Worm (Caenorhabditis elegans) whole organism, early embryonic: ENCODE results near the gene T10H10.2.

Experiments used
- B0310.2 ChIP-seq: sonication (generic microtip); optimal IDR thresholded peaks from 2 replicates; lab custom pipeline; 2016; ENCODE audit warnings: mild to moderate bottlenecking, missing genetic modification characterization, missing compliant biosample characterization
- F13C5.2 ChIP-seq: sonication (generic microtip); optimal IDR thresholded peaks from 2 replicates; lab custom pipeline; 2017; ENCODE audit warnings: mild to moderate bottlenecking, missing genetic modification characterization, inconsistent platforms, missing compliant biosample characterization
- aly-1 ChIP-seq: sonication (generic microtip); optimal IDR thresholded peaks from 2 replicates; lab custom pipeline; 2016; ENCODE audit warnings: missing genetic modification characterization, missing compliant biosample characterization
- ama-1 ChIP-seq: fragments of 150-350 bp; optimal IDR thresholded peaks from 2 replicates; lab custom pipeline; 2014
- ceh-13 ChIP-seq: fragments of 200-800 bp; sonication (Bioruptor generic); optimal IDR thresholded peaks from 2 replicates; lab custom pipeline; 2018; ENCODE audit warnings: mild to moderate bottlenecking, missing genetic modification characterization, missing compliant biosample characterization
- ceh-36 ChIP-seq: sonication (generic microtip); optimal IDR thresholded peaks from 2 replicates; lab custom pipeline; 2016; ENCODE audit warnings: missing genetic modification characterization, inconsistent platforms, missing compliant biosample characterization
- ets-7 ChIP-seq: sonication (generic microtip); optimal IDR thresholded peaks from 2 replicates; lab custom pipeline; 2016; ENCODE audit warnings: missing genotype, missing genetic modification characterization, missing compliant biosample characterization
- flt-1 ChIP-seq: fragments of 200-800 bp; sonication (Bioruptor generic); IDR thresholded peaks from 2 replicates; pipeline ENCODE4 v1.3.6; 2022; ENCODE audit warnings: missing genetic modification characterization, missing compliant biosample characterization
- hmbx-1 ChIP-seq: sonication (generic microtip); optimal IDR thresholded peaks from 2 replicates; lab custom pipeline; 2016; ENCODE audit warnings: mild to moderate bottlenecking, missing genetic modification characterization, missing compliant biosample characterization
- hmg-4 ChIP-seq: fragments of 200-800 bp; sonication (Bioruptor generic); optimal IDR thresholded peaks from 2 replicates; lab custom pipeline; 2018; ENCODE audit warnings: mild to moderate bottlenecking, missing genetic modification characterization, missing compliant biosample characterization
- hnd-1 ChIP-seq: sonication (generic microtip); optimal IDR thresholded peaks from 2 replicates; lab custom pipeline; 2016; ENCODE audit warnings: missing genetic modification characterization, missing compliant biosample characterization
- pes-1 ChIP-seq: fragments of 200-800 bp; sonication (Bioruptor generic); IDR thresholded peaks from 2 replicates; pipeline ENCODE4 v1.3.6; 2022; ENCODE audit warnings: missing genetic modification reagents, missing genetic modification characterization, missing compliant biosample characterization
- scrt-1 ChIP-seq: fragments of 200-800 bp; sonication (Bioruptor generic); IDR thresholded peaks from 2 replicates; pipeline ENCODE4 v1.3.6; 2022; ENCODE audit warnings: missing genetic modification characterization, missing compliant biosample characterization
- sea-1 ChIP-seq: fragments of 200-800 bp; sonication (Bioruptor generic); conservative IDR thresholded peaks from 2 replicates; pipeline ENCODE4 v1.3.6; 2022; ENCODE audit warnings: missing genetic modification characterization, missing compliant biosample characterization
- tbx-11 ChIP-seq: fragments of 200-800 bp; sonication (Bioruptor generic); IDR thresholded peaks from 2 replicates; pipeline ENCODE4 v1.3.6; 2022; ENCODE audit warnings: missing genetic modification characterization, missing compliant biosample characterization
- tbx-37 ChIP-seq: fragments of 200-800 bp; sonication (Bioruptor generic); conservative IDR thresholded peaks from 2 replicates; pipeline ENCODE4 v1.3.6; 2022; ENCODE audit warnings: missing genetic modification reagents, missing genetic modification characterization, missing compliant biosample characterization
- tra-4 ChIP-seq: sonication (generic microtip); optimal IDR thresholded peaks from 2 replicates; lab custom pipeline; 2017; ENCODE audit warnings: missing genetic modification characterization, missing compliant biosample characterization

T10H10.2 gene

ce11 chrX:2344104-2344503, 49.6 kb downstream of the T10H10.2 start:
- TF ChIP-seq sea-1 (GFP tag; lab: Robert Waterston, UW) (no peak), flt-1 (GFP tag; lab: Robert Waterston, UW) (no peak), pes-1 (GFP tag; lab: Robert Waterston, UW) (no peak), ama-1 (no peak), F13C5.2 (no peak), aly-1 (tag; lab: Kevin White, UChicago) (no peak), B0310.2 (no peak), ceh-13 (GFP tag; lab: Kevin White, UChicago) (no peak), ceh-36 (no peak), scrt-1 (GFP tag; lab: Robert Waterston, UW) (no peak), hnd-1 (tag; lab: Kevin White, UChicago) (no peak), hmbx-1 (tag; lab: Kevin White, UChicago) (no peak), ets-7 (tag; lab: Kevin White, UChicago) (no peak), tra-4 (no peak), tbx-37 (GFP tag; lab: Robert Waterston, UW) (no peak), tbx-11 (GFP tag; lab: Robert Waterston, UW) (no peak), hmg-4 (GFP tag; lab: Kevin White, UChicago) (no peak)

ce11 chrX:2344666-2345065, 50.1 kb downstream of the T10H10.2 start, which contains the start of gene nlp-2:
Gene nlp-2 (minus strand): TSS chrX:2344766.
- no peak for TF ChIP-seq F13C5.2
- no peak for TF ChIP-seq B0310.2
- no peak for TF ChIP-seq flt-1 (GFP tag; lab: Robert Waterston, UW)
- TF ChIP-seq hmg-4 (GFP tag; lab: Kevin White, UChicago): no peak
- TF ChIP-seq ets-7 (tag; lab: Kevin White, UChicago): no peak
- no peak for TF ChIP-seq scrt-1 (GFP tag; lab: Robert Waterston, UW)
- no peak for TF ChIP-seq aly-1 (tag; lab: Kevin White, UChicago)
- no peak for TF ChIP-seq ceh-36
- no peak for TF ChIP-seq ama-1
- TF ChIP-seq sea-1 (GFP tag; lab: Robert Waterston, UW): no peak
- TF ChIP-seq tbx-11 (GFP tag; lab: Robert Waterston, UW): no peak
- no peak for TF ChIP-seq tra-4
- no peak for TF ChIP-seq tbx-37 (GFP tag; lab: Robert Waterston, UW)
- no peak for TF ChIP-seq hnd-1 (tag; lab: Kevin White, UChicago)
- no peak for TF ChIP-seq ceh-13 (GFP tag; lab: Kevin White, UChicago)
